Worm (Caenorhabditis elegans) whole organism, early embryonic: Measurements from ENCODE around the gene nhr-42.

ENCODE experiments used
- B0310.2 ChIP-seq: sonication (generic microtip); optimal IDR thresholded peaks from 2 replicates; lab custom pipeline; 2016; ENCODE audit warnings: mild to moderate bottlenecking, missing genetic modification characterization, missing compliant biosample characterization
- F13C5.2 ChIP-seq: sonication (generic microtip); optimal IDR thresholded peaks from 2 replicates; lab custom pipeline; 2017; ENCODE audit warnings: mild to moderate bottlenecking, missing genetic modification characterization, inconsistent platforms, missing compliant biosample characterization
- aly-1 ChIP-seq: sonication (generic microtip); optimal IDR thresholded peaks from 2 replicates; lab custom pipeline; 2016; ENCODE audit warnings: missing genetic modification characterization, missing compliant biosample characterization
- ama-1 ChIP-seq: fragments of 150-350 bp; optimal IDR thresholded peaks from 2 replicates; lab custom pipeline; 2014
- ceh-13 ChIP-seq: fragments of 200-800 bp; sonication (Bioruptor generic); optimal IDR thresholded peaks from 2 replicates; lab custom pipeline; 2018; ENCODE audit warnings: mild to moderate bottlenecking, missing genetic modification characterization, missing compliant biosample characterization
- ceh-36 ChIP-seq: sonication (generic microtip); optimal IDR thresholded peaks from 2 replicates; lab custom pipeline; 2016; ENCODE audit warnings: missing genetic modification characterization, inconsistent platforms, missing compliant biosample characterization
- ets-7 ChIP-seq: sonication (generic microtip); optimal IDR thresholded peaks from 2 replicates; lab custom pipeline; 2016; ENCODE audit warnings: missing genotype, missing genetic modification characterization, missing compliant biosample characterization
- flt-1 ChIP-seq: fragments of 200-800 bp; sonication (Bioruptor generic); IDR thresholded peaks from 2 replicates; pipeline ENCODE4 v1.3.6; 2022; ENCODE audit warnings: missing genetic modification characterization, missing compliant biosample characterization
- hmbx-1 ChIP-seq: sonication (generic microtip); optimal IDR thresholded peaks from 2 replicates; lab custom pipeline; 2016; ENCODE audit warnings: mild to moderate bottlenecking, missing genetic modification characterization, missing compliant biosample characterization
- hmg-4 ChIP-seq: fragments of 200-800 bp; sonication (Bioruptor generic); optimal IDR thresholded peaks from 2 replicates; lab custom pipeline; 2018; ENCODE audit warnings: mild to moderate bottlenecking, missing genetic modification characterization, missing compliant biosample characterization
- hnd-1 ChIP-seq: sonication (generic microtip); optimal IDR thresholded peaks from 2 replicates; lab custom pipeline; 2016; ENCODE audit warnings: missing genetic modification characterization, missing compliant biosample characterization
- pes-1 ChIP-seq: fragments of 200-800 bp; sonication (Bioruptor generic); IDR thresholded peaks from 2 replicates; pipeline ENCODE4 v1.3.6; 2022; ENCODE audit warnings: missing genetic modification reagents, missing genetic modification characterization, missing compliant biosample characterization
- scrt-1 ChIP-seq: fragments of 200-800 bp; sonication (Bioruptor generic); IDR thresholded peaks from 2 replicates; pipeline ENCODE4 v1.3.6; 2022; ENCODE audit warnings: missing genetic modification characterization, missing compliant biosample characterization
- sea-1 ChIP-seq: fragments of 200-800 bp; sonication (Bioruptor generic); conservative IDR thresholded peaks from 2 replicates; pipeline ENCODE4 v1.3.6; 2022; ENCODE audit warnings: missing genetic modification characterization, missing compliant biosample characterization
- tbx-11 ChIP-seq: fragments of 200-800 bp; sonication (Bioruptor generic); IDR thresholded peaks from 2 replicates; pipeline ENCODE4 v1.3.6; 2022; ENCODE audit warnings: missing genetic modification characterization, missing compliant biosample characterization
- tbx-37 ChIP-seq: fragments of 200-800 bp; sonication (Bioruptor generic); conservative IDR thresholded peaks from 2 replicates; pipeline ENCODE4 v1.3.6; 2022; ENCODE audit warnings: missing genetic modification reagents, missing genetic modification characterization, missing compliant biosample characterization
- tra-4 ChIP-seq: sonication (generic microtip); optimal IDR thresholded peaks from 2 replicates; lab custom pipeline; 2017; ENCODE audit warnings: missing genetic modification characterization, missing compliant biosample characterization

The nhr-42 gene

DNA sequence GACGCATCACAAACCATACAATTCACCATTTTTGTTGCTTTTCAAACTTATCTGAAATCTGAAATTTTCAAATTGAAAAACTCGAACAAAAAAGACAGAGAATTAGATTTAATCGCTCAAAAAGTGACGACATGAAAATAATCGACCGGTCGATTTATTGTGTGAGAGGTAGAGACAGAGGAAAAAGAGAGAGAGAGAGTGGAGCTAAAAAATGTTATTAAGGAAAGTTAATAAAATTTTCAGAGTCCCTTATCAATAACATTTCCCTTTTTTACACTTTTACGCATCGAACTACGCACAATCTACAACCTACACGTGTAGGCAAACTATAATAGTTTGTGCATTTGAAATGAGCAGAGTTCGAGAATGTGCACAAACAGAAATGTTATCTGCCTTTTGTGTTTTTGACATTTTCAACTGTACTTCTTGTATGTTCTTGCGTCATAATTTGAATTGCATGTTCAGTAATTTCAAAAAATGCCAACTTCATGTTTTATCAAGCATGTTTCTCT lies 1.5 kb upstream of the nhr-42 start, which contains the start of gene nhr-107:
Gene nhr-107, minus strand, starts transcription at position 51 of the 512 bp plus-strand sequence.
- TF ChIP-seq ets-7 (no peak), ceh-13 (GFP tag; lab: Kevin White, UChicago) (no peak), aly-1 (no peak), pes-1 (GFP tag; lab: Robert Waterston, UW) (no peak), ama-1 (lab: Kevin White, UChicago) (no peak), B0310.2 (tag; lab: Kevin White, UChicago) (no peak), sea-1 (GFP tag; lab: Robert Waterston, UW) (no peak), ceh-36 (tag; lab: Kevin White, UChicago) (no peak), tra-4 (tag; lab: Kevin White, UChicago) (no peak)

DNA sequence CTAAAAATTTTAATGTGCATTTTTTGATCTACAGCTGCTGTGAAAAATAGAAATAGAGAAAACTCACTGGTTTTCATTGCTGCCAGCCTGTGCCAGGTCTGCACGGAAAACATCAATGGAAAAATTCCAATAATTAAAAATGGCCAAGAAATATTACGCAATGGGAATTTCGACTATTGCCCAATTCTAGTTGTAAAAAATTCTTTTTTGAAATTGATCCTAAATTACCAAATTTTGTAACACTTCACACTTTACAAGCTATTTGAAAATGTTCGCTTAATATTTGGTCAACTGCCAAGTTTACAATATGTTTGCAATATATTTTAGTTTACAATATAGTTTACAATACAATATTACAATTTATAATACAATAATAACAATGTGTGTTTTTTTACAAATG lies 2.1 kb downstream of the nhr-42 start:
- TF ChIP-seq F13C5.2 (no peak), hmg-4 (no peak), B0310.2 (tag; lab: Kevin White, UChicago) (no peak), tbx-37 (no peak), aly-1 (no peak), scrt-1 (GFP tag; lab: Robert Waterston, UW) (no peak), ceh-36 (tag; lab: Kevin White, UChicago) (no peak), pes-1 (GFP tag; lab: Robert Waterston, UW) (no peak), sea-1 (GFP tag; lab: Robert Waterston, UW) (no peak), hmbx-1 (tag; lab: Kevin White, UChicago) (no peak), flt-1 (GFP tag; lab: Robert Waterston, UW) (no peak), tra-4 (tag; lab: Kevin White, UChicago) (no peak), tbx-11 (GFP tag; lab: Robert Waterston, UW) (no peak)

DNA sequence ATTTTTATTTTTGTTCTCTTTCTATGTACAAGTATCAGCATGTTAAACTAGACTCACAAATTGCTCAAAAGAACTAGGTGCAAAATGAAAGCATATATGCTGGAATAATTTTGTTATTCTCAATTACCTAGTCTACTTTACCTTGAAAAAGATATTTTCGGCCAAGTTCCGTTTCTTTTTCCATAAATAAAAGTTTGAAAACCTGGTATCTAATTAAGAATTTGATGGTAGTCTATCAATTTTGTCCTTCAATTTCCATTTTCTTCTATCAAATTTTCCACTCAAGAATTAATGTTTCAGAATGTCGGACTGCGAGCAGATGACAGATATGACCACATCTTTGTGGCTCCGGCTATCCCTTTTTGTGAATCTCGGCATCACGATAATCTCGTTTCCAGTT lies 5.2 kb downstream of the nhr-42 start, which contains the start of gene srab-4:
Gene srab-4, plus strand, starts transcription at position 301 of the 400 bp plus-strand sequence.
- TF ChIP-seq tra-4 (tag; lab: Kevin White, UChicago) (no peak), F13C5.2 (no peak), sea-1 (GFP tag; lab: Robert Waterston, UW) (no peak), pes-1 (GFP tag; lab: Robert Waterston, UW) (no peak), ceh-13 (GFP tag; lab: Kevin White, UChicago) (no peak), flt-1 (GFP tag; lab: Robert Waterston, UW) (no peak), ama-1 (lab: Kevin White, UChicago) (no peak), ceh-36 (tag; lab: Kevin White, UChicago) (no peak), B0310.2 (tag; lab: Kevin White, UChicago) (no peak), scrt-1 (GFP tag; lab: Robert Waterston, UW) (no peak), hmbx-1 (tag; lab: Kevin White, UChicago) (no peak), hmg-4 (no peak)

DNA sequence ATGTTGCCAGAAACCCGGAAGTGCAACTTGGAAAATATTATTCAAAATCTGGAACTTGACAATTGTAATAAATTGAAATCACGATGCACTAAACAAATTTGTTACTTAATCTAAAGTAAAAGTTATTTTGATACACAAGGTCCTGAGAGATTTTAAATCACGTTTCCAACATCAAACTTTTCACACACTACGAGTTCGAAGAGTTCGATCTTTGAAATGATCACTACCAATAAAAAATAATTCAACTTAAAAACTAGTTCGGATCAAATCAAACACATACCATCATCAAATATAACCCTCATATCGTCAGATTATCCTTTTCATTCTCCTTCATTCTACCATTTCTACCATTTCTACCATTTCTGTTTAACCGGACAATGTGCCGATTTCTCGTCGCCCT lies 7.3 kb downstream of the nhr-42 start, which contains the start of gene spig-10:
Gene spig-10, plus strand, starts transcription at position 301 of the 400 bp plus-strand sequence.
- no peak for TF ChIP-seq hmbx-1 (tag; lab: Kevin White, UChicago)
- TF ChIP-seq ceh-13 (GFP tag; lab: Kevin White, UChicago), result no peak

DNA sequence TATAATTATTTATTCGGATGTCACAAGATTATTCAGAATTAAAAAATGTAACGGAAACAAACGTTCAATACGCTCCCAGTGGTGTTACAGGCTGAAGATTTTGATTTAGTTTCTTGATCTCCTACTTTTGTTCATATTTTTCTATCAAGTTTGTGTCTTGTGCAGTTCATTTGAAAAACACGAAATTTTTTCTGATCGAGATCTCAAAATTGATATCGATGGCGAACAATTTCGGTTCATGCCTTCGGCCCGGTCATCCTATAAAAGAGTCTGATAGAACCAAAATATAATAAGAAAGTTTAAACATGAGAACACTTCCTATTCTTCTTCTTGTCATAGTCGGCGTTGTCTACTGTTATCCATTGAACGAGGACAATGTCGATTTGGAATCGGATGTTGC lies 8.7 kb downstream of the nhr-42 start, which contains the start of gene drd-10:
Gene drd-10, plus strand, starts transcription at position 301 of the 400 bp plus-strand sequence.
- TF ChIP-seq ceh-36 (tag; lab: Kevin White, UChicago) (no peak), tbx-37 (no peak), flt-1 (GFP tag; lab: Robert Waterston, UW) (no peak), hmg-4 (no peak), hmbx-1 (tag; lab: Kevin White, UChicago) (no peak), sea-1 (GFP tag; lab: Robert Waterston, UW) (no peak), ceh-13 (GFP tag; lab: Kevin White, UChicago) (no peak), pes-1 (GFP tag; lab: Robert Waterston, UW) (no peak), tbx-11 (GFP tag; lab: Robert Waterston, UW) (no peak), scrt-1 (GFP tag; lab: Robert Waterston, UW) (no peak), aly-1 (no peak), hnd-1 (no peak), F13C5.2 (no peak), tra-4 (tag; lab: Kevin White, UChicago) (no peak), B0310.2 (tag; lab: Kevin White, UChicago) (no peak)

DNA sequence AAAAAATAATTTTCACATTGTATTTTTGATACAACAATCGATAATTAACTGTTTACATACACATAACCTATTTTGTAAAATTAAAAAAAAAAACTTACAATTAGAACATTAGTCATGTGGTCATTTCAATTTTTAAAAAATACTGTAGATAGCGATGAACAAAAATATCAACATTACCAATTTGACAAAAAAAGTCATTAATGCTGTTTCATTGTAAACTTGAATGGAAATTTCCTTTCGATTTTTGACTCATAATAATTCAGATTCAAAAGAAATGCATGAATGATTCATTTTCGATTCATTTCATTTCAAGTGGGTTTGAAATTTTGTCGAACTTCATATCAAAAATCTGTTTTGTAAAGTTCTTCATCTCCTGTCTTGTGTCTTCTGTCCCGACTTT lies 10.8 kb downstream of the nhr-42 start, which contains the start of gene C33G8.2:
Gene C33G8.2, plus strand, starts transcription at position 301 of the 400 bp plus-strand sequence.
- no peak for TF ChIP-seq ceh-36 (tag; lab: Kevin White, UChicago)
- no peak for TF ChIP-seq ets-7
- no peak for TF ChIP-seq hmbx-1 (tag; lab: Kevin White, UChicago)
- no peak for TF ChIP-seq ceh-13 (GFP tag; lab: Kevin White, UChicago)
- no peak for TF ChIP-seq ama-1 (lab: Kevin White, UChicago)
- no peak for TF ChIP-seq flt-1 (GFP tag; lab: Robert Waterston, UW)
- TF ChIP-seq F13C5.2, result no peak
- TF ChIP-seq scrt-1 (GFP tag; lab: Robert Waterston, UW), result no peak
- no peak for TF ChIP-seq hnd-1
- no peak for TF ChIP-seq aly-1
- no peak for TF ChIP-seq B0310.2 (tag; lab: Kevin White, UChicago)
- TF ChIP-seq pes-1 (GFP tag; lab: Robert Waterston, UW), result no peak
- TF ChIP-seq tbx-11 (GFP tag; lab: Robert Waterston, UW), result no peak
- TF ChIP-seq tbx-37, result no peak
- TF ChIP-seq sea-1 (GFP tag; lab: Robert Waterston, UW), result no peak
- no peak for TF ChIP-seq tra-4 (tag; lab: Kevin White, UChicago)
- no peak for TF ChIP-seq hmg-4

DNA sequence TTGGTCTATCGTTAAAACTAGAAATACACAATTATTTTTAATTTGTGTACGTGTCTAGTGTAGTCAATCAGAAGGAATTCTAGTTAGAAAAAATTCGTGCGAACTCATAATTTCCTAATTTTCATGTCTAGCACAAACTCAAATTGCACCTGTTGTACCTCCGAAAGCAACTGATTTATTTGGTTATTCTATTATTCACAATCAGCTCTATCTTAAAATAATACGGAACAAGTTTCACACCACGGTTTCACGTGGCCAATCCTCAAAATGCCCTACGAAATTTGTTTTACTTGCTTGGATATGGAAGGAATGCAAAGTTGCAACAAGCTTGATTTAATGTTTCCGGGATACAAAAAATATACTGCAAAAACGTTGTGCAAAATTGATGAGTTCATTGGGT lies 14.0 kb downstream of the nhr-42 start, which contains the start of gene srw-127:
Gene srw-127, plus strand, starts transcription at position 301 of the 400 bp plus-strand sequence.
- TF ChIP-seq flt-1 (GFP tag; lab: Robert Waterston, UW), result no peak
- TF ChIP-seq F13C5.2, result no peak
- no peak for TF ChIP-seq aly-1
